Fruit fly (Drosophila melanogaster) S2 (cell line): ENCODE results near the gene CG9500.

ENCODE experiments used
- CG8478 ChIP-seq: fragments of >200 bp; optimal IDR thresholded peaks from 2 replicates; lab custom pipeline; 2018
- CTCF ChIP-seq, 2 experiments: fragments of >200 bp; optimal IDR thresholded peaks; 2 replicates each; lab custom pipeline; 2018

dm6 chr2L:6339010-6339897, 18.9 kb downstream of the CG9500 start:
- TF ChIP-seq CG8478: no peak
- peak; percentile 20 to 23 for TF ChIP-seq CTCF (optimal IDR thresholded peaks at IDR 0.05; lab: Kevin White, UChicago)
